Worm (Caenorhabditis elegans) whole organism, midembryonic: ENCODE results near the gene pmp-5.

Experiments used
- ztf-23 ChIP-seq: fragments of 200-800 bp; sonication (Bioruptor generic); IDR thresholded peaks from 2 replicates; pipeline ENCODE4 v1.3.6; 2022; ENCODE audit warnings: missing genetic modification reagents, missing genetic modification characterization, missing compliant biosample characterization
- ztf-29 ChIP-seq: fragments of 200-800 bp; sonication (Bioruptor generic); IDR thresholded peaks from 2 replicates; pipeline ENCODE4 v1.3.6; 2022; ENCODE audit warnings: missing genetic modification reagents, missing genetic modification characterization, missing compliant biosample characterization

- TF ChIP-seq ztf-29 (no peak), ztf-23 (no peak)
Observed at ce11 chrV:6673967-6674366, 8.4 kb upstream of the pmp-5 start, which contains the start of gene cest-31.
